Fruit fly (Drosophila melanogaster): ENCODE results near the gene CG4393.

The CG4393 gene

dm6 chr3R:23390769-23391309, 6.3 kb upstream of the CG4393 start:
- TF ChIP-seq Mio (GFP tag; optimal IDR thresholded peaks at IDR 0.05), result no peak
- TF ChIP-seq Hr78 (GFP tag; optimal IDR thresholded peaks at IDR 0.05), result no peak
- TF ChIP-seq foxo (GFP tag; optimal IDR thresholded peaks at IDR 0.05), result no peak
- TF ChIP-seq tai (GFP tag; optimal IDR thresholded peaks at IDR 0.05), result no peak
- TF ChIP-seq pan (optimal IDR thresholded peaks at IDR 0.05), result no peak
- TF ChIP-seq dmrt93B (GFP tag; optimal IDR thresholded peaks at IDR 0.05), result no peak
- no peak for TF ChIP-seq brk (GFP tag; optimal IDR thresholded peaks at IDR 0.05)
- TF ChIP-seq rgr (GFP tag; optimal IDR thresholded peaks at IDR 0.05), result no peak
- TF ChIP-seq lola (GFP tag; optimal IDR thresholded peaks at IDR 0.05), result no peak

dm6 chr3R:23388798-23389197, 4.2 kb upstream of the CG4393 start, which contains the start of gene CG31515:
TSS of gene CG31515 (minus strand) at chr3R:23388898.
- TF ChIP-seq Mio (GFP tag; optimal IDR thresholded peaks at IDR 0.05) (no peak), N (GFP tag; optimal IDR thresholded peaks at IDR 0.05) (no peak), brk (GFP tag; optimal IDR thresholded peaks at IDR 0.05) (no peak), Vsx2 (GFP tag; optimal IDR thresholded peaks at IDR 0.05; ENCODE audit: partially characterized antibody) (no peak), Hnf4 (GFP tag; optimal IDR thresholded peaks at IDR 0.05) (no peak), HLH106 (tag; optimal IDR thresholded peaks at IDR 0.05) (no peak), Hr78 (GFP tag; optimal IDR thresholded peaks at IDR 0.05) (no peak), br (GFP tag; optimal IDR thresholded peaks at IDR 0.05) (no peak)

dm6 chr3R:23386907-23387306, 2.3 kb upstream of the CG4393 start:
- TF ChIP-seq fru (GFP tag; optimal IDR thresholded peaks at IDR 0.05), result no peak

dm6 chr3R:23386021-23386457, 1.5 kb upstream of the CG4393 start:
- no peak for TF ChIP-seq dl (GFP tag; optimal IDR thresholded peaks at IDR 0.05; ENCODE audit: insufficient read depth in 1 of 2, partially characterized antibody in 2 of 2)
- TF ChIP-seq dmrt93B (GFP tag; optimal IDR thresholded peaks at IDR 0.05), result no peak
- TF ChIP-seq fru (GFP tag; optimal IDR thresholded peaks at IDR 0.05), result peak; percentile 96
- TF ChIP-seq Vsx2 (GFP tag; optimal IDR thresholded peaks at IDR 0.05; ENCODE audit: partially characterized antibody), result peak; percentile 50

dm6 chr3R:23383723-23384122, 854 bp downstream of the CG4393 start:
- no peak for TF ChIP-seq CrebA (GFP tag; optimal IDR thresholded peaks at IDR 0.05; ENCODE audit: borderline replicate concordance)
- no peak for TF ChIP-seq sage (GFP tag; optimal IDR thresholded peaks at IDR 0.05)
- no peak for TF ChIP-seq woc (GFP tag; optimal IDR thresholded peaks at IDR 0.05)
- no peak for TF ChIP-seq HLH106 (tag; optimal IDR thresholded peaks at IDR 0.05)
- no peak for TF ChIP-seq OdsH (GFP tag; optimal IDR thresholded peaks at IDR 0.05)
- no peak for TF ChIP-seq dmrt93B (GFP tag; optimal IDR thresholded peaks at IDR 0.05)
- TF ChIP-seq tai (GFP tag; optimal IDR thresholded peaks at IDR 0.05), result no peak
- TF ChIP-seq Hr83 (GFP tag; optimal IDR thresholded peaks at IDR 0.05; ENCODE audit: poor library complexity, severe bottlenecking), result no peak
- no peak for TF ChIP-seq Hnf4 (GFP tag; optimal IDR thresholded peaks at IDR 0.05)
- TF ChIP-seq dsf (GFP tag; optimal IDR thresholded peaks at IDR 0.05; ENCODE audit: borderline replicate concordance), result no peak
- TF ChIP-seq usp (GFP tag; optimal IDR thresholded peaks at IDR 0.05), result no peak
- no peak for TF ChIP-seq h (GFP tag; optimal IDR thresholded peaks at IDR 0.05)
- TF ChIP-seq Myc (optimal IDR thresholded peaks at IDR 0.05), result no peak
- TF ChIP-seq CG9705 (GFP tag; optimal IDR thresholded peaks at IDR 0.05), result no peak
- no peak for TF ChIP-seq Jra (GFP tag; optimal IDR thresholded peaks at IDR 0.05)
- no peak for TF ChIP-seq pan (optimal IDR thresholded peaks at IDR 0.05)
- no peak for TF ChIP-seq dl (GFP tag; optimal IDR thresholded peaks at IDR 0.05; ENCODE audit: insufficient read depth in 1 of 2, partially characterized antibody in 2 of 2)

dm6 chr3R:23377288-23377687, 7.3 kb downstream of the CG4393 start:
- TF ChIP-seq OdsH (GFP tag; optimal IDR thresholded peaks at IDR 0.05), result no peak
- TF ChIP-seq CrebA (GFP tag; optimal IDR thresholded peaks at IDR 0.05; ENCODE audit: borderline replicate concordance), result no peak
- TF ChIP-seq GATAd (GFP tag; optimal IDR thresholded peaks at IDR 0.05), result no peak
- TF ChIP-seq jim (GFP tag; optimal IDR thresholded peaks at IDR 0.05), result no peak
- TF ChIP-seq Hr78 (GFP tag; optimal IDR thresholded peaks at IDR 0.05), result no peak
- TF ChIP-seq Dfd (GFP tag; optimal IDR thresholded peaks at IDR 0.05), result no peak
- no peak for TF ChIP-seq br (GFP tag; optimal IDR thresholded peaks at IDR 0.05)
- no peak for TF ChIP-seq brk (GFP tag; optimal IDR thresholded peaks at IDR 0.05)
- TF ChIP-seq psq (GFP tag; optimal IDR thresholded peaks at IDR 0.05), result no peak

Data from whole organism, wandering third instar larva.